Fruit fly (Drosophila melanogaster) whole organism, larva: Measurements from ENCODE around the gene CrebA.

Experiments
- noc ChIP-seq: fragments of 200-800 bp; sonication (Bioruptor generic); optimal IDR thresholded peaks from 3 replicates; lab custom pipeline; 2019; ENCODE audit warnings: missing biosample characterization, mild to moderate bottlenecking, missing genetic modification characterization, moderate library complexity

The CrebA gene

dm6 chr3L:15535228-15535598 lies at the start of gene CrebA:
TSS of gene CrebA (plus strand) at chr3L:15535395.
- no peak for TF ChIP-seq noc (tag; lab: Kevin White, UChicago)

dm6 chr3L:15493886-15494598 lies 41.2 kb upstream of the CrebA start:
- TF ChIP-seq noc (tag; lab: Kevin White, UChicago): no peak

- TF ChIP-seq noc (tag; lab: Kevin White, UChicago): no peak
Measured at dm6 chr3L:15494599-15495271, 40.5 kb upstream of the CrebA start.

dm6 chr3L:15495449-15495848 lies 39.7 kb upstream of the CrebA start, which contains the start of gene CG12355:
TSS of gene CG12355 (minus strand) at chr3L:15495549.
- no peak for TF ChIP-seq noc (tag; lab: Kevin White, UChicago)

dm6 chr3L:15496274-15496673 lies 38.9 kb upstream of the CrebA start, which contains the start of gene CG13455:
TSS of gene CG13455 (plus strand) at chr3L:15496574.
- no peak for TF ChIP-seq noc (tag; lab: Kevin White, UChicago)

- no peak for TF ChIP-seq noc (tag; lab: Kevin White, UChicago)
Measured at dm6 chr3L:15497902-15498301, 37.3 kb upstream of the CrebA start, which contains the start of gene CG7276. TSS of gene CG7276 (plus strand) at chr3L:15498202.

- TF ChIP-seq noc (tag; lab: Kevin White, UChicago): no peak
Measured at dm6 chr3L:15498745-15499144, 36.5 kb upstream of the CrebA start, which contains the start of gene CG7275. TSS of gene CG7275 (plus strand) at chr3L:15498959.

- TF ChIP-seq noc (tag; lab: Kevin White, UChicago): peak; percentile 12
Measured at dm6 chr3L:15500813-15501645, 34.2 kb upstream of the CrebA start, which contains the start of gene CG7272. TSS of gene CG7272 (plus strand) at chr3L:15500938.

- TF ChIP-seq noc (tag; lab: Kevin White, UChicago): peak; percentile 9
Measured at dm6 chr3L:15501646-15501972, 33.6 kb upstream of the CrebA start.

dm6 chr3L:15502256-15502655 lies 32.9 kb upstream of the CrebA start:
- TF ChIP-seq noc (tag; lab: Kevin White, UChicago): no peak

dm6 chr3L:15504687-15505086 lies 30.5 kb upstream of the CrebA start, which contains the start of gene CG7857:
TSS of gene CG7857 (minus strand) at chr3L:15504894.
- TF ChIP-seq noc (tag; lab: Kevin White, UChicago): no peak

dm6 chr3L:15506174-15506926 lies 28.8 kb upstream of the CrebA start:
- TF ChIP-seq noc (tag; lab: Kevin White, UChicago): no peak

- no peak for TF ChIP-seq noc (tag; lab: Kevin White, UChicago)
Measured at dm6 chr3L:15507148-15507896, 27.9 kb upstream of the CrebA start.

- peak; percentile 99 for TF ChIP-seq noc (tag; lab: Kevin White, UChicago)
Measured at dm6 chr3L:15508233-15508632, 27.0 kb upstream of the CrebA start, which contains the start of gene CG7841. TSS of gene CG7841 (minus strand) at chr3L:15508252.
